Worm (Caenorhabditis elegans) whole organism, L2 larva: ENCODE measurements around the gene F09G2.2.

Experiments used
- C34F6.9 ChIP-seq: fragments of 150-350 bp; optimal IDR thresholded peaks from 2 replicates; lab custom pipeline; 2014; ENCODE audit warnings: missing biosample characterization, missing genetic modification characterization
- F13H6.1 ChIP-seq: sonication (generic microtip); optimal IDR thresholded peaks from 2 replicates; lab custom pipeline; 2016; ENCODE audit warnings: missing genetic modification characterization, missing compliant biosample characterization
- R02D3.7 ChIP-seq: fragments of 150-350 bp; optimal IDR thresholded peaks from 2 replicates; lab custom pipeline; 2014; ENCODE audit warnings: missing biosample characterization, missing genetic modification characterization
- Y55F3AM.14 ChIP-seq: fragments of 200-800 bp; sonication (Bioruptor generic); optimal IDR thresholded peaks from 2 replicates; lab custom pipeline; 2018; ENCODE audit warnings: mild to moderate bottlenecking, missing genetic modification characterization, missing compliant biosample characterization
- ZK546.5 ChIP-seq: sonication (generic microtip); optimal IDR thresholded peaks from 2 replicates; lab custom pipeline; 2017; ENCODE audit warnings: missing biosample characterization, missing genetic modification characterization
- alr-1 ChIP-seq: fragments of 150-350 bp; optimal IDR thresholded peaks from 2 replicates; lab custom pipeline; 2014; ENCODE audit warnings: missing biosample characterization, missing genetic modification characterization
- aly-2 ChIP-seq: fragments of 150-350 bp; optimal IDR thresholded peaks from 2 replicates; lab custom pipeline; 2014; ENCODE audit warnings: missing biosample characterization, missing genetic modification characterization
- ama-1 ChIP-seq: fragments of 150-350 bp; optimal IDR thresholded peaks from 2 replicates; lab custom pipeline; 2018; ENCODE audit warnings: inconsistent platforms
- blmp-1 ChIP-seq: sonication (generic microtip); optimal IDR thresholded peaks from 2 replicates; lab custom pipeline; 2017; ENCODE audit warnings: missing genetic modification characterization, mild to moderate bottlenecking, missing compliant biosample characterization, antibody characterized with exemption, moderate library complexity; ENCODE audit not compliant: insufficient read depth
- ceh-82 ChIP-seq: fragments of 150-350 bp; optimal IDR thresholded peaks from 2 replicates; lab custom pipeline; 2014; ENCODE audit warnings: missing biosample characterization, missing genetic modification characterization
- crh-2 ChIP-seq: sonication (generic microtip); optimal IDR thresholded peaks from 2 replicates; lab custom pipeline; 2017; ENCODE audit warnings: missing biosample characterization, missing genetic modification characterization
- dmd-4 ChIP-seq: sonication (generic microtip); optimal IDR thresholded peaks from 2 replicates; lab custom pipeline; 2017; ENCODE audit warnings: missing biosample characterization, missing genetic modification characterization
- elt-3 ChIP-seq: sonication (generic microtip); optimal IDR thresholded peaks from 2 replicates; lab custom pipeline; 2017; ENCODE audit warnings: missing biosample characterization, missing genetic modification characterization
- gmeb-1 ChIP-seq: fragments of 150-350 bp; optimal IDR thresholded peaks from 2 replicates; lab custom pipeline; 2014; ENCODE audit warnings: missing biosample characterization, missing genetic modification characterization
- lin-11 ChIP-seq: fragments of 150-350 bp; sonication (generic microtip); optimal IDR thresholded peaks from 2 replicates; lab custom pipeline; 2014; ENCODE audit warnings: missing biosample characterization, missing genetic modification characterization, inconsistent platforms, mixed read lengths
- lin-13 ChIP-seq: fragments of 150-350 bp; optimal IDR thresholded peaks from 2 replicates; lab custom pipeline; 2014; ENCODE audit warnings: missing biosample characterization, missing genetic modification reagents, missing genetic modification characterization
- lsy-2 ChIP-seq, 2 experiments: fragments of 150-350 bp in 1 of 2; sonication (generic microtip) in 1 of 2; optimal IDR thresholded peaks; 2 replicates each; lab custom pipeline; 2014 to 2017; ENCODE audit warnings: missing biosample characterization in 2 of 2, missing genetic modification characterization in 2 of 2
- mab-5 ChIP-seq: fragments of 150-350 bp; optimal IDR thresholded peaks from 2 replicates; lab custom pipeline; 2014; ENCODE audit warnings: missing biosample characterization, missing genetic modification characterization
- mbf-1 ChIP-seq: sonication (generic microtip); optimal IDR thresholded peaks from 2 replicates; lab custom pipeline; 2017; ENCODE audit warnings: missing biosample characterization, missing genetic modification characterization
- mdl-1 ChIP-seq, 2 experiments: fragments of 150-350 bp in 1 of 2; sonication (generic microtip) in 1 of 2; optimal IDR thresholded peaks; 2 replicates each; lab custom pipeline; 2017; ENCODE audit warnings: missing biosample characterization in 2 of 2, missing genetic modification characterization in 2 of 2
- nhr-12 ChIP-seq: fragments of 150-350 bp; optimal IDR thresholded peaks from 2 replicates; lab custom pipeline; 2014; ENCODE audit warnings: missing biosample characterization, missing genetic modification characterization
- nhr-129 ChIP-seq: fragments of 150-350 bp; optimal IDR thresholded peaks from 2 replicates; lab custom pipeline; 2014; ENCODE audit warnings: missing biosample characterization, missing genetic modification characterization
- nhr-21 ChIP-seq: fragments of 150-350 bp; optimal IDR thresholded peaks from 2 replicates; lab custom pipeline; 2014; ENCODE audit warnings: missing biosample characterization, missing genetic modification characterization
- nhr-237 ChIP-seq: fragments of 150-350 bp; optimal IDR thresholded peaks from 2 replicates; lab custom pipeline; 2014; ENCODE audit warnings: missing biosample characterization, missing genetic modification characterization
- nhr-25 ChIP-seq: fragments of 150-350 bp; sonication (generic microtip); optimal IDR thresholded peaks from 3 replicates; lab custom pipeline; 2014; ENCODE audit warnings: missing biosample characterization, missing genetic modification characterization
- nhr-6 ChIP-seq: fragments of 150-350 bp; optimal IDR thresholded peaks from 2 replicates; lab custom pipeline; 2014; ENCODE audit warnings: missing biosample characterization, missing genetic modification characterization
- nhr-77 ChIP-seq: fragments of 150-350 bp; optimal IDR thresholded peaks from 2 replicates; lab custom pipeline; 2014; ENCODE audit warnings: missing biosample characterization, missing genetic modification characterization
- peb-1 ChIP-seq: fragments of 150-350 bp; optimal IDR thresholded peaks from 2 replicates; lab custom pipeline; 2014; ENCODE audit warnings: missing biosample characterization, missing genetic modification characterization
- sma-3 ChIP-seq: sonication (generic microtip); optimal IDR thresholded peaks from 2 replicates; lab custom pipeline; 2016; ENCODE audit warnings: missing genetic modification reagents, missing genetic modification characterization, missing compliant biosample characterization
- sma-9 ChIP-seq, 2 experiments: fragments of 150-350 bp in 1 of 2; sonication (generic microtip) in 1 of 2; optimal IDR thresholded peaks; 2 replicates each; lab custom pipeline; 2014 to 2016; ENCODE audit warnings: missing genetic modification characterization in 2 of 2, mild to moderate bottlenecking in 1 of 2, missing biosample characterization in 1 of 2, missing compliant biosample characterization in 1 of 2, missing genetic modification reagents in 1 of 2, moderate library complexity in 1 of 2
- snpc-4 ChIP-seq: fragments of 150-350 bp; optimal IDR thresholded peaks from 2 replicates; lab custom pipeline; 2014; ENCODE audit warnings: missing biosample characterization, missing genetic modification characterization
- unc-39 ChIP-seq: fragments of 150-350 bp; optimal IDR thresholded peaks from 2 replicates; lab custom pipeline; 2014; ENCODE audit warnings: missing biosample characterization, missing genetic modification characterization
- unc-55 ChIP-seq: fragments of 150-350 bp; sonication (generic microtip); optimal IDR thresholded peaks from 3 replicates; lab custom pipeline; 2014; ENCODE audit warnings: missing biosample characterization, missing genetic modification reagents, missing genetic modification characterization
- unc-62 ChIP-seq: fragments of 150-350 bp; optimal IDR thresholded peaks from 2 replicates; lab custom pipeline; 2014; ENCODE audit warnings: missing biosample characterization, missing genetic modification reagents, missing genetic modification characterization
- zag-1 ChIP-seq: fragments of 150-350 bp; optimal IDR thresholded peaks from 2 replicates; lab custom pipeline; 2014; ENCODE audit warnings: missing biosample characterization, missing genetic modification characterization
- ztf-1 ChIP-seq: fragments of 200-800 bp; sonication (Bioruptor generic); conservative IDR thresholded peaks from 2 replicates; pipeline ENCODE4 v1.3.6; 2022; ENCODE audit warnings: missing genetic modification characterization, missing compliant biosample characterization
- ztf-11 ChIP-seq: sonication (generic microtip); optimal IDR thresholded peaks from 2 replicates; lab custom pipeline; 2017; ENCODE audit warnings: missing biosample characterization, missing genetic modification characterization
- ztf-4 ChIP-seq: fragments of 150-350 bp; optimal IDR thresholded peaks from 2 replicates; lab custom pipeline; 2014; ENCODE audit warnings: missing biosample characterization, missing genetic modification characterization

Gene F09G2.2

ce11 chrV:7159391-7159790 is 37.3 kb upstream of the F09G2.2 start, which contains the start of gene str-204:
TSS of gene str-204 (plus strand) at chrV:7159691.
- no peak for TF ChIP-seq nhr-21 (tag; lab: Kevin White, UChicago)
- no peak for TF ChIP-seq ztf-11 (tag; lab: Kevin White, UChicago)
- TF ChIP-seq nhr-25 (tag; lab: Kevin White, UChicago), result no peak
- no peak for TF ChIP-seq unc-39
- no peak for TF ChIP-seq crh-2 (tag; lab: Kevin White, UChicago)
- TF ChIP-seq ceh-82 (tag; lab: Kevin White, UChicago), result no peak

ce11 chrV:7163477-7164114 is 33.1 kb upstream of the F09G2.2 start, which contains the start of gene ugt-41:
TSS of gene ugt-41 (minus strand) at chrV:7163595.
- TF ChIP-seq sma-3 (GFP tag; lab: Kevin White, UChicago), result peak; percentile 3
- TF ChIP-seq sma-9 (GFP tag; optimal IDR thresholded peaks at IDR 0.05; lab: Kevin White, UChicago), result peak; percentile 34
- TF ChIP-seq sma-9 (tag; optimal IDR thresholded peaks at IDR 0.05; lab: Kevin White, UChicago), result no peak
- no peak for TF ChIP-seq R02D3.7 (tag; lab: Kevin White, UChicago)
- no peak for TF ChIP-seq unc-39
- TF ChIP-seq zag-1 (tag; lab: Kevin White, UChicago), result no peak

- TF ChIP-seq nhr-6 (tag; lab: Kevin White, UChicago) (no peak), aly-2 (no peak), unc-39 (no peak), unc-62 (no peak), lin-11 (tag; lab: Kevin White, UChicago) (no peak), ama-1 (lab: Kevin White, UChicago) (no peak), ceh-82 (tag; lab: Kevin White, UChicago) (no peak)
These were observed 32.5 kb upstream of the F09G2.2 start, which contains the start of gene srh-83 for ce11 chrV:7164210-7164609. TSS of gene srh-83 (plus strand) at chrV:7164510.

- no peak for TF ChIP-seq nhr-6 (tag; lab: Kevin White, UChicago)
- no peak for TF ChIP-seq mdl-1 (tag; optimal IDR thresholded peaks at IDR 0.05; lab: Kevin White, UChicago)
- no peak for TF ChIP-seq F13H6.1 (tag; lab: Kevin White, UChicago)
- TF ChIP-seq blmp-1 (tag; lab: Kevin White, UChicago), result no peak
- no peak for TF ChIP-seq ceh-82 (tag; lab: Kevin White, UChicago)
- TF ChIP-seq peb-1 (tag; lab: Kevin White, UChicago), result no peak
- TF ChIP-seq nhr-25 (tag; lab: Kevin White, UChicago), result no peak
- no peak for TF ChIP-seq alr-1 (tag; lab: Kevin White, UChicago)
- TF ChIP-seq gmeb-1, result no peak
- no peak for TF ChIP-seq unc-62
These were observed 30.0 kb upstream of the F09G2.2 start, which contains the start of gene ugt-36 for ce11 chrV:7166709-7167108. TSS of gene ugt-36 (plus strand) at chrV:7167009.

ce11 chrV:7175201-7175600 is 21.5 kb upstream of the F09G2.2 start, which contains the start of gene lgc-39:
TSS of gene lgc-39 (plus strand) at chrV:7175501.
- no peak for TF ChIP-seq sma-9 (GFP tag; optimal IDR thresholded peaks at IDR 0.05; lab: Kevin White, UChicago)
- TF ChIP-seq sma-9 (tag; optimal IDR thresholded peaks at IDR 0.05; lab: Kevin White, UChicago), result no peak
- no peak for TF ChIP-seq dmd-4 (tag; lab: Kevin White, UChicago)
- TF ChIP-seq nhr-129 (tag; lab: Kevin White, UChicago), result no peak

ce11 chrV:7178843-7179242 is 17.9 kb upstream of the F09G2.2 start, which contains the start of gene cpsf-2:
TSS of gene cpsf-2 (plus strand) at chrV:7179172.
- TF ChIP-seq unc-55 (GFP tag; lab: Kevin White, UChicago), result peak; percentile 36
- peak in 1 of 2 experiments; percentile 25 for TF ChIP-seq lsy-2 (tag; optimal IDR thresholded peaks at IDR 0.05; lab: Kevin White, UChicago)
- TF ChIP-seq C34F6.9 (tag; lab: Kevin White, UChicago), result peak; percentile 28
- no peak for TF ChIP-seq nhr-21 (tag; lab: Kevin White, UChicago)
- TF ChIP-seq, all 48 proteins: peak for 3

- TF ChIP-seq unc-39 (no peak), blmp-1 (tag; lab: Kevin White, UChicago) (no peak), Y55F3AM.14 (no peak), peb-1 (tag; lab: Kevin White, UChicago) (no peak), zag-1 (tag; lab: Kevin White, UChicago) (no peak), mdl-1 (tag; optimal IDR thresholded peaks at IDR 0.05; lab: Kevin White, UChicago) (no peak), ztf-4 (tag; lab: Kevin White, UChicago) (no peak), ZK546.5 (no peak), ztf-1 (GFP tag; lab: Robert Waterston, UW) (no peak), nhr-77 (tag; lab: Kevin White, UChicago) (no peak), gmeb-1 (no peak), lin-13 (GFP tag; lab: Kevin White, UChicago) (no peak), elt-3 (no peak), unc-62 (no peak), snpc-4 (tag; lab: Kevin White, UChicago) (no peak), mbf-1 (tag; lab: Kevin White, UChicago) (no peak), nhr-12 (tag; lab: Kevin White, UChicago) (no peak), mab-5 (no peak), nhr-237 (tag; lab: Kevin White, UChicago) (no peak)
These were observed 12.2 kb upstream of the F09G2.2 start, which contains the start of gene pitr-5 for ce11 chrV:7184549-7184948. TSS of gene pitr-5 (plus strand) at chrV:7184849.
